Worm (Caenorhabditis elegans) whole organism, L2 larva: Measurements from ENCODE around the gene C34B4.5.

Experiments used
- C34F6.9 ChIP-seq: fragments of 150-350 bp; optimal IDR thresholded peaks from 2 replicates; lab custom pipeline; 2014; ENCODE audit warnings: missing biosample characterization, missing genetic modification characterization
- F13H6.1 ChIP-seq: sonication (generic microtip); optimal IDR thresholded peaks from 2 replicates; lab custom pipeline; 2016; ENCODE audit warnings: missing genetic modification characterization, missing compliant biosample characterization
- R02D3.7 ChIP-seq: fragments of 150-350 bp; optimal IDR thresholded peaks from 2 replicates; lab custom pipeline; 2014; ENCODE audit warnings: missing biosample characterization, missing genetic modification characterization
- Y55F3AM.14 ChIP-seq: fragments of 200-800 bp; sonication (Bioruptor generic); optimal IDR thresholded peaks from 2 replicates; lab custom pipeline; 2018; ENCODE audit warnings: mild to moderate bottlenecking, missing genetic modification characterization, missing compliant biosample characterization
- ZK546.5 ChIP-seq: sonication (generic microtip); optimal IDR thresholded peaks from 2 replicates; lab custom pipeline; 2017; ENCODE audit warnings: missing biosample characterization, missing genetic modification characterization
- alr-1 ChIP-seq: fragments of 150-350 bp; optimal IDR thresholded peaks from 2 replicates; lab custom pipeline; 2014; ENCODE audit warnings: missing biosample characterization, missing genetic modification characterization
- aly-2 ChIP-seq: fragments of 150-350 bp; optimal IDR thresholded peaks from 2 replicates; lab custom pipeline; 2014; ENCODE audit warnings: missing biosample characterization, missing genetic modification characterization
- ama-1 ChIP-seq: fragments of 150-350 bp; optimal IDR thresholded peaks from 2 replicates; lab custom pipeline; 2018; ENCODE audit warnings: inconsistent platforms
- blmp-1 ChIP-seq: sonication (generic microtip); optimal IDR thresholded peaks from 2 replicates; lab custom pipeline; 2017; ENCODE audit warnings: missing genetic modification characterization, mild to moderate bottlenecking, missing compliant biosample characterization, antibody characterized with exemption, moderate library complexity; ENCODE audit not compliant: insufficient read depth
- ceh-16 ChIP-seq: fragments of 150-350 bp; optimal IDR thresholded peaks from 2 replicates; lab custom pipeline; 2014; ENCODE audit warnings: missing biosample characterization, missing genetic modification characterization
- ceh-82 ChIP-seq: fragments of 150-350 bp; optimal IDR thresholded peaks from 2 replicates; lab custom pipeline; 2014; ENCODE audit warnings: missing biosample characterization, missing genetic modification characterization
- crh-2 ChIP-seq: sonication (generic microtip); optimal IDR thresholded peaks from 2 replicates; lab custom pipeline; 2017; ENCODE audit warnings: missing biosample characterization, missing genetic modification characterization
- dmd-4 ChIP-seq: sonication (generic microtip); optimal IDR thresholded peaks from 2 replicates; lab custom pipeline; 2017; ENCODE audit warnings: missing biosample characterization, missing genetic modification characterization
- egl-27 ChIP-seq: sonication (generic microtip); optimal IDR thresholded peaks from 3 replicates; lab custom pipeline; 2017; ENCODE audit warnings: missing biosample characterization, missing genetic modification reagents, missing genetic modification characterization
- elt-1 ChIP-seq: fragments of 150-350 bp; optimal IDR thresholded peaks from 2 replicates; lab custom pipeline; 2014; ENCODE audit warnings: missing biosample characterization, missing genetic modification characterization
- elt-3 ChIP-seq: sonication (generic microtip); optimal IDR thresholded peaks from 2 replicates; lab custom pipeline; 2017; ENCODE audit warnings: missing biosample characterization, missing genetic modification characterization
- fos-1 ChIP-seq: fragments of 150-350 bp; optimal IDR thresholded peaks from 2 replicates; lab custom pipeline; 2014; ENCODE audit warnings: missing biosample characterization, missing genetic modification characterization
- gmeb-1 ChIP-seq: fragments of 150-350 bp; optimal IDR thresholded peaks from 2 replicates; lab custom pipeline; 2014; ENCODE audit warnings: missing biosample characterization, missing genetic modification characterization
- lin-11 ChIP-seq: fragments of 150-350 bp; sonication (generic microtip); optimal IDR thresholded peaks from 2 replicates; lab custom pipeline; 2014; ENCODE audit warnings: missing biosample characterization, missing genetic modification characterization, inconsistent platforms, mixed read lengths
- lin-13 ChIP-seq: fragments of 150-350 bp; optimal IDR thresholded peaks from 2 replicates; lab custom pipeline; 2014; ENCODE audit warnings: missing biosample characterization, missing genetic modification reagents, missing genetic modification characterization
- lin-39 ChIP-seq: fragments of 150-350 bp; optimal IDR thresholded peaks from 2 replicates; lab custom pipeline; 2014; ENCODE audit warnings: missing biosample characterization, missing genetic modification reagents, missing genetic modification characterization
- lsy-2 ChIP-seq, 2 experiments: fragments of 150-350 bp in 1 of 2; sonication (generic microtip) in 1 of 2; optimal IDR thresholded peaks; 2 replicates each; lab custom pipeline; 2014 to 2017; ENCODE audit warnings: missing biosample characterization in 2 of 2, missing genetic modification characterization in 2 of 2
- mab-5 ChIP-seq: fragments of 150-350 bp; optimal IDR thresholded peaks from 2 replicates; lab custom pipeline; 2014; ENCODE audit warnings: missing biosample characterization, missing genetic modification characterization
- mbf-1 ChIP-seq: sonication (generic microtip); optimal IDR thresholded peaks from 2 replicates; lab custom pipeline; 2017; ENCODE audit warnings: missing biosample characterization, missing genetic modification characterization
- mdl-1 ChIP-seq, 2 experiments: fragments of 150-350 bp in 1 of 2; sonication (generic microtip) in 1 of 2; optimal IDR thresholded peaks; 2 replicates each; lab custom pipeline; 2017; ENCODE audit warnings: missing biosample characterization in 2 of 2, missing genetic modification characterization in 2 of 2
- nhr-10 ChIP-seq: sonication (generic microtip); optimal IDR thresholded peaks from 2 replicates; lab custom pipeline; 2017; ENCODE audit warnings: missing biosample characterization, missing genetic modification characterization
- nhr-11 ChIP-seq: fragments of 150-350 bp; optimal IDR thresholded peaks from 2 replicates; lab custom pipeline; 2014; ENCODE audit warnings: missing biosample characterization, missing genetic modification characterization
- nhr-12 ChIP-seq: fragments of 150-350 bp; optimal IDR thresholded peaks from 2 replicates; lab custom pipeline; 2014; ENCODE audit warnings: missing biosample characterization, missing genetic modification characterization
- nhr-129 ChIP-seq: fragments of 150-350 bp; optimal IDR thresholded peaks from 2 replicates; lab custom pipeline; 2014; ENCODE audit warnings: missing biosample characterization, missing genetic modification characterization
- nhr-21 ChIP-seq: fragments of 150-350 bp; optimal IDR thresholded peaks from 2 replicates; lab custom pipeline; 2014; ENCODE audit warnings: missing biosample characterization, missing genetic modification characterization
- nhr-23 ChIP-seq: fragments of 150-350 bp; optimal IDR thresholded peaks from 2 replicates; lab custom pipeline; 2014; ENCODE audit warnings: missing biosample characterization, missing genetic modification reagents, missing genetic modification characterization
- nhr-237 ChIP-seq: fragments of 150-350 bp; optimal IDR thresholded peaks from 2 replicates; lab custom pipeline; 2014; ENCODE audit warnings: missing biosample characterization, missing genetic modification characterization
- nhr-25 ChIP-seq: fragments of 150-350 bp; sonication (generic microtip); optimal IDR thresholded peaks from 3 replicates; lab custom pipeline; 2014; ENCODE audit warnings: missing biosample characterization, missing genetic modification characterization
- nhr-6 ChIP-seq: fragments of 150-350 bp; optimal IDR thresholded peaks from 2 replicates; lab custom pipeline; 2014; ENCODE audit warnings: missing biosample characterization, missing genetic modification characterization
- nhr-77 ChIP-seq: fragments of 150-350 bp; optimal IDR thresholded peaks from 2 replicates; lab custom pipeline; 2014; ENCODE audit warnings: missing biosample characterization, missing genetic modification characterization
- peb-1 ChIP-seq: fragments of 150-350 bp; optimal IDR thresholded peaks from 2 replicates; lab custom pipeline; 2014; ENCODE audit warnings: missing biosample characterization, missing genetic modification characterization
- sem-4 ChIP-seq: fragments of 150-350 bp; optimal IDR thresholded peaks from 2 replicates; lab custom pipeline; 2014; ENCODE audit warnings: missing biosample characterization, missing genetic modification reagents, missing genetic modification characterization
- skn-1 ChIP-seq: sonication (generic microtip); optimal IDR thresholded peaks from 2 replicates; lab custom pipeline; 2017; ENCODE audit warnings: missing biosample characterization, missing genetic modification characterization
- sma-3 ChIP-seq: sonication (generic microtip); optimal IDR thresholded peaks from 2 replicates; lab custom pipeline; 2016; ENCODE audit warnings: missing genetic modification reagents, missing genetic modification characterization, missing compliant biosample characterization
- sma-9 ChIP-seq, 2 experiments: fragments of 150-350 bp in 1 of 2; sonication (generic microtip) in 1 of 2; optimal IDR thresholded peaks; 2 replicates each; lab custom pipeline; 2014 to 2016; ENCODE audit warnings: missing genetic modification characterization in 2 of 2, mild to moderate bottlenecking in 1 of 2, missing biosample characterization in 1 of 2, missing compliant biosample characterization in 1 of 2, missing genetic modification reagents in 1 of 2, moderate library complexity in 1 of 2
- snpc-4 ChIP-seq: fragments of 150-350 bp; optimal IDR thresholded peaks from 2 replicates; lab custom pipeline; 2014; ENCODE audit warnings: missing biosample characterization, missing genetic modification characterization
- unc-39 ChIP-seq: fragments of 150-350 bp; optimal IDR thresholded peaks from 2 replicates; lab custom pipeline; 2014; ENCODE audit warnings: missing biosample characterization, missing genetic modification characterization
- unc-55 ChIP-seq: fragments of 150-350 bp; sonication (generic microtip); optimal IDR thresholded peaks from 3 replicates; lab custom pipeline; 2014; ENCODE audit warnings: missing biosample characterization, missing genetic modification reagents, missing genetic modification characterization
- unc-62 ChIP-seq: fragments of 150-350 bp; optimal IDR thresholded peaks from 2 replicates; lab custom pipeline; 2014; ENCODE audit warnings: missing biosample characterization, missing genetic modification reagents, missing genetic modification characterization
- zag-1 ChIP-seq: fragments of 150-350 bp; optimal IDR thresholded peaks from 2 replicates; lab custom pipeline; 2014; ENCODE audit warnings: missing biosample characterization, missing genetic modification characterization
- ztf-1 ChIP-seq: fragments of 200-800 bp; sonication (Bioruptor generic); conservative IDR thresholded peaks from 2 replicates; pipeline ENCODE4 v1.3.6; 2022; ENCODE audit warnings: missing genetic modification characterization, missing compliant biosample characterization
- ztf-11 ChIP-seq: sonication (generic microtip); optimal IDR thresholded peaks from 2 replicates; lab custom pipeline; 2017; ENCODE audit warnings: missing biosample characterization, missing genetic modification characterization
- ztf-4 ChIP-seq: fragments of 150-350 bp; optimal IDR thresholded peaks from 2 replicates; lab custom pipeline; 2014; ENCODE audit warnings: missing biosample characterization, missing genetic modification characterization

C34B4.5 gene

ce11 chrV:13082442-13083126 lies 13.2 kb upstream of the C34B4.5 start, which contains the start of gene C34B4.2:
Gene C34B4.2 (plus strand): TSS chrV:13083055.
- TF ChIP-seq zag-1 (tag; lab: Kevin White, UChicago) (peak; percentile 54), nhr-12 (tag; lab: Kevin White, UChicago) (no peak), sma-9 (GFP tag; optimal IDR thresholded peaks at IDR 0.05; lab: Kevin White, UChicago) (peak; percentile 82), sma-9 (tag; optimal IDR thresholded peaks at IDR 0.05; lab: Kevin White, UChicago) (no peak), elt-1 (no peak), lin-11 (tag; lab: Kevin White, UChicago) (peak; percentile 42), ama-1 (lab: Kevin White, UChicago) (peak; percentile 36), peb-1 (no peak), blmp-1 (tag; lab: Kevin White, UChicago) (peak; percentile 54), ceh-16 (tag; lab: Kevin White, UChicago) (no peak), sem-4 (tag; lab: Kevin White, UChicago) (peak; percentile 76), lsy-2 (tag; optimal IDR thresholded peaks at IDR 0.05; lab: Kevin White, UChicago) (peak in 1 of 2 experiments; percentile 65), unc-39 (tag; lab: Kevin White, UChicago) (peak; percentile 16), unc-55 (GFP tag; lab: Kevin White, UChicago) (peak; percentile 35), nhr-21 (peak; percentile 13), Y55F3AM.14 (GFP tag; lab: Kevin White, UChicago) (peak; percentile 77), nhr-77 (no peak), egl-27 (tag; lab: Kevin White, UChicago) (peak; percentile 1), lin-39 (tag; lab: Kevin White, UChicago) (no peak), ZK546.5 (tag; lab: Kevin White, UChicago) (no peak), gmeb-1 (tag; lab: Kevin White, UChicago) (no peak), R02D3.7 (tag; lab: Kevin White, UChicago) (no peak), skn-1 (tag; lab: Kevin White, UChicago) (no peak), sma-3 (GFP tag; lab: Kevin White, UChicago) (peak; percentile 7), nhr-6 (tag; lab: Kevin White, UChicago) (no peak), ztf-11 (tag; lab: Kevin White, UChicago) (no peak), nhr-129 (peak; percentile 93), mab-5 (tag; lab: Kevin White, UChicago) (peak; percentile 59), nhr-11 (tag; lab: Kevin White, UChicago) (no peak), ceh-82 (no peak), fos-1 (tag; lab: Kevin White, UChicago) (peak; percentile 55), dmd-4 (no peak), ztf-4 (tag; lab: Kevin White, UChicago) (peak; percentile 58), nhr-23 (tag; lab: Kevin White, UChicago) (no peak), unc-62 (GFP tag; lab: Kevin White, UChicago) (peak; percentile 13), aly-2 (tag; lab: Kevin White, UChicago) (no peak), ztf-1 (GFP tag; lab: Robert Waterston, UW) (no peak), mdl-1 (tag; optimal IDR thresholded peaks at IDR 0.05; lab: Kevin White, UChicago) (peak in 1 of 2 experiments; percentile 20), lin-13 (GFP tag; lab: Kevin White, UChicago) (peak; percentile 44), elt-3 (tag; lab: Kevin White, UChicago) (no peak), nhr-237 (tag; lab: Kevin White, UChicago) (no peak), alr-1 (tag; lab: Kevin White, UChicago) (no peak), nhr-10 (tag; lab: Kevin White, UChicago) (no peak), C34F6.9 (tag; lab: Kevin White, UChicago) (peak; percentile 78), crh-2 (tag; lab: Kevin White, UChicago) (peak; percentile 82), mbf-1 (tag; lab: Kevin White, UChicago) (no peak), F13H6.1 (peak; percentile 96), nhr-25 (tag; lab: Kevin White, UChicago) (peak; percentile 45), snpc-4 (tag; lab: Kevin White, UChicago) (no peak)
- TF ChIP-seq, all 48 proteins: peak for 24
